Fruit fly (Drosophila melanogaster): ENCODE measurements around the gene Atg4a.

dm6 chr2L:1070941-1071340 lies 9.8 kb upstream of the Atg4a start:
- TF ChIP-seq CG8478 (optimal IDR thresholded peaks at IDR 0.05) = no peak
- TF ChIP-seq pan (optimal IDR thresholded peaks at IDR 0.05) = no peak
- no peak for TF ChIP-seq usp (GFP tag; optimal IDR thresholded peaks at IDR 0.05)

All from whole organism.